Worm (Caenorhabditis elegans) whole organism, L1 larva: Measurements from ENCODE around the gene lys-6.

Source experiments
- C34B4.2 ChIP-seq: sonication (generic microtip); optimal IDR thresholded peaks from 2 replicates; lab custom pipeline; 2017; ENCODE audit warnings: mild to moderate bottlenecking, missing genetic modification characterization, missing compliant biosample characterization
- aly-2 ChIP-seq: fragments of 150-350 bp; optimal IDR thresholded peaks from 2 replicates; lab custom pipeline; 2014; ENCODE audit warnings: missing biosample characterization, missing genetic modification characterization
- ama-1 ChIP-seq: fragments of 150-350 bp; optimal IDR thresholded peaks from 2 replicates; lab custom pipeline; 2014
- blmp-1 ChIP-seq: fragments of 150-350 bp; optimal IDR thresholded peaks from 2 replicates; lab custom pipeline; 2014; ENCODE audit warnings: missing biosample characterization, missing genetic modification characterization
- ceh-63 ChIP-seq: fragments of 200-800 bp; sonication (Bioruptor generic); optimal IDR thresholded peaks from 2 replicates; lab custom pipeline; 2018; ENCODE audit warnings: mild to moderate bottlenecking, missing genetic modification characterization, missing compliant biosample characterization
- ceh-8 ChIP-seq: fragments of 200-800 bp; sonication (Bioruptor generic); optimal IDR thresholded peaks from 2 replicates; lab custom pipeline; 2018; ENCODE audit warnings: mild to moderate bottlenecking, missing genetic modification characterization, moderate library complexity, missing compliant biosample characterization
- ceh-82 ChIP-seq, 3 experiments: fragments of 150-350 bp in 1 of 3; sonication (generic microtip) in 2 of 3; optimal IDR thresholded peaks; 2 replicates each; lab custom pipeline; 2014 to 2017; ENCODE audit warnings: missing biosample characterization in 3 of 3, missing genetic modification characterization in 3 of 3
- ceh-88 ChIP-seq: fragments of 200-800 bp; sonication (Bioruptor generic); IDR thresholded peaks from 2 replicates; pipeline ENCODE4 v1.3.6; 2022; ENCODE audit warnings: missing genetic modification characterization, missing compliant biosample characterization
- ceh-90 ChIP-seq: sonication (generic microtip); optimal IDR thresholded peaks from 2 replicates; lab custom pipeline; 2016; ENCODE audit warnings: missing genetic modification characterization, missing compliant biosample characterization
- ces-1 ChIP-seq: fragments of 150-350 bp; optimal IDR thresholded peaks from 2 replicates; lab custom pipeline; 2014; ENCODE audit warnings: missing biosample characterization, missing genetic modification reagents, missing genetic modification characterization
- dsc-1 ChIP-seq: sonication (generic microtip); optimal IDR thresholded peaks from 2 replicates; lab custom pipeline; 2016; ENCODE audit warnings: mild to moderate bottlenecking, missing genetic modification characterization, missing compliant biosample characterization
- efl-1 ChIP-seq, 4 experiments: fragments of 150-350 bp; optimal IDR thresholded peaks in 3 of 4; peaks in 1 of 4; 1 replicate in 1 of 4; 2 replicates in 3 of 4; lab custom pipeline; 2014; ENCODE audit warnings: missing biosample characterization in 2 of 4, missing genetic modification characterization in 2 of 4, missing genetic modification reagents in 2 of 4
- egl-13 ChIP-seq: sonication (generic microtip); optimal IDR thresholded peaks from 2 replicates; lab custom pipeline; 2016; ENCODE audit warnings: missing genotype, missing genetic modification reagents, missing genetic modification characterization, missing compliant biosample characterization
- ets-5 ChIP-seq: fragments of 200-800 bp; sonication (Bioruptor generic); IDR thresholded peaks from 2 replicates; pipeline ENCODE4 v1.3.6; 2022; ENCODE audit warnings: missing genetic modification characterization, missing compliant biosample characterization
- fkh-8 ChIP-seq: sonication (generic microtip); optimal IDR thresholded peaks from 2 replicates; lab custom pipeline; 2016; ENCODE audit warnings: mild to moderate bottlenecking, missing genetic modification characterization, missing compliant biosample characterization
- fos-1 ChIP-seq: fragments of 150-350 bp; optimal IDR thresholded peaks from 2 replicates; lab custom pipeline; 2014; ENCODE audit warnings: missing biosample characterization, missing genetic modification characterization
- grh-1 ChIP-seq: fragments of 200-800 bp; sonication (Bioruptor generic); IDR thresholded peaks from 2 replicates; pipeline ENCODE4 v1.3.6; 2022; ENCODE audit warnings: missing genetic modification reagents, missing genetic modification characterization, missing compliant biosample characterization
- hlh-4 ChIP-seq: sonication (generic microtip); optimal IDR thresholded peaks from 2 replicates; lab custom pipeline; 2016; ENCODE audit warnings: mild to moderate bottlenecking, missing genetic modification characterization, missing compliant biosample characterization
- hpl-2 ChIP-seq: fragments of 150-350 bp; optimal IDR thresholded peaks from 2 replicates; lab custom pipeline; 2014; ENCODE audit warnings: missing biosample characterization, missing genetic modification reagents, missing genetic modification characterization
- irx-1 ChIP-seq: sonication (generic microtip); optimal IDR thresholded peaks from 2 replicates; lab custom pipeline; 2016; ENCODE audit warnings: missing genetic modification characterization, missing compliant biosample characterization
- isw-1 ChIP-seq: fragments of 200-800 bp; sonication (Bioruptor generic); IDR thresholded peaks from 2 replicates; pipeline ENCODE4 v1.3.6; 2022; ENCODE audit warnings: missing genetic modification characterization, missing compliant biosample characterization
- jun-1 ChIP-seq: fragments of 150-350 bp; optimal IDR thresholded peaks from 2 replicates; lab custom pipeline; 2014; ENCODE audit warnings: missing biosample characterization, missing genetic modification reagents, missing genetic modification characterization
- lin-13 ChIP-seq: fragments of 150-350 bp; optimal IDR thresholded peaks from 2 replicates; lab custom pipeline; 2014; ENCODE audit warnings: missing biosample characterization, missing genetic modification reagents, missing genetic modification characterization
- lin-14 ChIP-seq: fragments of 200-800 bp; sonication (Bioruptor generic); optimal IDR thresholded peaks from 2 replicates; lab custom pipeline; 2018; ENCODE audit warnings: mild to moderate bottlenecking, missing genetic modification characterization, moderate library complexity, missing compliant biosample characterization
- lin-35 ChIP-seq, 2 experiments: fragments of 150-350 bp; optimal IDR thresholded peaks; 2 replicates each; lab custom pipeline; 2014; ENCODE audit warnings: missing biosample characterization in 2 of 2, missing genetic modification characterization in 2 of 2, missing genetic modification reagents in 2 of 2
- lin-39 ChIP-seq: fragments of 150-350 bp; optimal IDR thresholded peaks from 2 replicates; lab custom pipeline; 2014; ENCODE audit warnings: missing biosample characterization, missing genetic modification reagents, missing genetic modification characterization
- lsy-2 ChIP-seq, 2 experiments: fragments of 150-350 bp; optimal IDR thresholded peaks; 2 replicates each; lab custom pipeline; 2014; ENCODE audit warnings: missing biosample characterization in 2 of 2, missing genetic modification characterization in 2 of 2
- nhr-11 ChIP-seq: fragments of 150-350 bp; optimal IDR thresholded peaks from 2 replicates; lab custom pipeline; 2014; ENCODE audit warnings: missing biosample characterization, missing genetic modification characterization
- nhr-12 ChIP-seq: sonication (generic microtip); optimal IDR thresholded peaks from 2 replicates; lab custom pipeline; 2017; ENCODE audit warnings: missing biosample characterization, missing genetic modification characterization
- nhr-47 ChIP-seq: sonication (generic microtip); optimal IDR thresholded peaks from 2 replicates; lab custom pipeline; 2016; ENCODE audit warnings: mild to moderate bottlenecking, missing genetic modification characterization, moderate library complexity, missing compliant biosample characterization
- nhr-71 ChIP-seq: sonication (generic microtip); optimal IDR thresholded peaks from 2 replicates; lab custom pipeline; 2016; ENCODE audit warnings: mild to moderate bottlenecking, missing genetic modification characterization, moderate library complexity, missing compliant biosample characterization
- nhr-84 ChIP-seq: sonication (generic microtip); optimal IDR thresholded peaks from 2 replicates; lab custom pipeline; 2017; ENCODE audit warnings: missing biosample characterization, missing genetic modification characterization
- pag-3 ChIP-seq: sonication (generic microtip); optimal IDR thresholded peaks from 2 replicates; lab custom pipeline; 2017; ENCODE audit warnings: missing genetic modification characterization, mild to moderate bottlenecking, missing compliant biosample characterization, antibody characterized with exemption, borderline replicate concordance; ENCODE audit not compliant: insufficient read depth
- pqm-1 ChIP-seq: sonication (generic microtip); optimal IDR thresholded peaks from 3 replicates; lab custom pipeline; 2017; ENCODE audit warnings: missing biosample characterization, missing genetic modification characterization
- rnt-1 ChIP-seq: sonication (generic microtip); optimal IDR thresholded peaks from 2 replicates; lab custom pipeline; 2016; ENCODE audit warnings: mild to moderate bottlenecking, missing genetic modification characterization, moderate library complexity, missing compliant biosample characterization
- skn-1 ChIP-seq: fragments of 150-350 bp; optimal IDR thresholded peaks from 2 replicates; lab custom pipeline; 2014; ENCODE audit warnings: missing biosample characterization, missing genetic modification characterization
- snpc-4 ChIP-seq: fragments of 150-350 bp; optimal IDR thresholded peaks from 2 replicates; lab custom pipeline; 2014; ENCODE audit warnings: missing biosample characterization, missing genetic modification characterization
- snu-23 ChIP-seq: sonication (generic microtip); optimal IDR thresholded peaks from 2 replicates; lab custom pipeline; 2016; ENCODE audit warnings: missing genetic modification characterization, missing compliant biosample characterization
- sox-4 ChIP-seq: sonication (generic microtip); optimal IDR thresholded peaks from 2 replicates; lab custom pipeline; 2016; ENCODE audit warnings: missing genetic modification characterization, missing compliant biosample characterization
- sptf-1 ChIP-seq: fragments of 150-350 bp; optimal IDR thresholded peaks from 2 replicates; lab custom pipeline; 2014; ENCODE audit warnings: missing biosample characterization, missing genetic modification characterization
- tlp-1 ChIP-seq: fragments of 150-350 bp; optimal IDR thresholded peaks from 2 replicates; lab custom pipeline; 2014; ENCODE audit warnings: missing biosample characterization, missing genetic modification characterization
- unc-130 ChIP-seq: fragments of 150-350 bp; optimal IDR thresholded peaks from 2 replicates; lab custom pipeline; 2017; ENCODE audit warnings: missing biosample characterization, missing genetic modification characterization, inconsistent platforms
- unc-30 ChIP-seq: sonication (generic microtip); optimal IDR thresholded peaks from 2 replicates; lab custom pipeline; 2017; ENCODE audit warnings: missing biosample characterization, missing genetic modification characterization
- unc-62 ChIP-seq: fragments of 150-350 bp; optimal IDR thresholded peaks from 2 replicates; lab custom pipeline; 2014; ENCODE audit warnings: missing biosample characterization, missing genetic modification reagents, missing genetic modification characterization
- unc-86 ChIP-seq: sonication (generic microtip); optimal IDR thresholded peaks from 2 replicates; lab custom pipeline; 2016; ENCODE audit warnings: missing genetic modification characterization, missing compliant biosample characterization
- unc-98 ChIP-seq: fragments of 200-800 bp; sonication (Bioruptor generic); IDR thresholded peaks from 2 replicates; pipeline ENCODE4 v1.3.6; 2022; ENCODE audit warnings: missing genetic modification characterization, missing compliant biosample characterization
- vab-15 ChIP-seq: sonication (generic microtip); optimal IDR thresholded peaks from 2 replicates; lab custom pipeline; 2017; ENCODE audit warnings: missing genotype, mild to moderate bottlenecking, missing genetic modification characterization, missing compliant biosample characterization
- ztf-11 ChIP-seq, 2 experiments: sonication (generic microtip); optimal IDR thresholded peaks; 2 replicates each; lab custom pipeline; 2016 to 2017; ENCODE audit warnings: missing genetic modification characterization in 2 of 2, missing biosample characterization in 1 of 2, missing compliant biosample characterization in 1 of 2
- ztf-4 ChIP-seq: fragments of 150-350 bp; optimal IDR thresholded peaks from 2 replicates; lab custom pipeline; 2014; ENCODE audit warnings: missing biosample characterization, missing genetic modification characterization

The lys-6 gene

ce11 chrIV:11599717-11600116 lies 28.0 kb downstream of the lys-6 start:
- peak; percentile 3 for TF ChIP-seq rnt-1
- TF ChIP-seq pag-3 (tag; lab: Kevin White, UChicago) = no peak
- no peak for TF ChIP-seq hlh-4 (tag; lab: Kevin White, UChicago)
- peak; percentile 27 for TF ChIP-seq blmp-1 (tag; lab: Kevin White, UChicago)

ce11 chrIV:11597079-11597478 lies 30.7 kb downstream of the lys-6 start:
- TF ChIP-seq lin-13 (GFP tag; lab: Kevin White, UChicago) = no peak
- no peak for TF ChIP-seq ztf-11 (tag; optimal IDR thresholded peaks at IDR 0.05; lab: Kevin White, UChicago)

ce11 chrIV:11594191-11594673 lies 33.5 kb downstream of the lys-6 start, which contains the start of gene mig-38:
Gene mig-38 (plus strand): TSS chrIV:11594244.
- TF ChIP-seq blmp-1 (tag; lab: Kevin White, UChicago) (peak; percentile 32), ceh-63 (GFP tag; lab: Kevin White, UChicago) (no peak), ets-5 (no peak), lin-14 (GFP tag; lab: Kevin White, UChicago) (peak; percentile 75), fkh-8 (peak; percentile 62), unc-98 (GFP tag; lab: Robert Waterston, UW) (no peak), sptf-1 (tag; lab: Kevin White, UChicago) (no peak), efl-1 (optimal IDR thresholded peaks at IDR 0.05; lab: Kevin White, UChicago) (peak in 1 of 2 experiments; percentile 24), efl-1 (GFP tag; optimal IDR thresholded peaks at IDR 0.05 in 1 of 2; lab: Kevin White, UChicago) (no peak), nhr-71 (tag; lab: Kevin White, UChicago) (peak; percentile 70), snu-23 (GFP tag; lab: Kevin White, UChicago) (peak; percentile 51), lin-39 (tag; lab: Kevin White, UChicago) (no peak), snpc-4 (no peak), ceh-8 (GFP tag; lab: Kevin White, UChicago) (no peak), skn-1 (tag; lab: Kevin White, UChicago) (peak; percentile 13), C34B4.2 (tag; lab: Kevin White, UChicago) (no peak), pqm-1 (no peak), unc-86 (tag; lab: Kevin White, UChicago) (peak; percentile 44), grh-1 (GFP tag; lab: Robert Waterston, UW) (no peak), ces-1 (no peak), ztf-4 (no peak), egl-13 (tag; lab: Kevin White, UChicago) (peak; percentile 63), ceh-82 (tag; optimal IDR thresholded peaks at IDR 0.05; lab: Kevin White, UChicago) (peak; percentile 8 to 63 (median 33)), unc-130 (no peak), tlp-1 (tag; lab: Kevin White, UChicago) (no peak), unc-30 (tag; lab: Kevin White, UChicago) (no peak), lin-35 (GFP tag; optimal IDR thresholded peaks at IDR 0.05; lab: Kevin White, UChicago) (peak; percentile 37 to 46), nhr-11 (no peak), irx-1 (no peak), unc-62 (GFP tag; lab: Kevin White, UChicago) (no peak), ceh-90 (no peak), ama-1 (lab: Kevin White, UChicago) (peak; percentile 93), rnt-1 (peak; percentile 39), aly-2 (tag; lab: Kevin White, UChicago) (peak; percentile 19), nhr-47 (tag; lab: Kevin White, UChicago) (peak; percentile 72), vab-15 (tag; lab: Kevin White, UChicago) (no peak), fos-1 (tag; lab: Kevin White, UChicago) (no peak), nhr-12 (tag; lab: Kevin White, UChicago) (no peak), jun-1 (tag; lab: Kevin White, UChicago) (no peak), lin-13 (GFP tag; lab: Kevin White, UChicago) (no peak), sox-4 (tag; lab: Kevin White, UChicago) (peak; percentile 2), dsc-1 (tag; lab: Kevin White, UChicago) (peak; percentile 29), isw-1 (GFP tag; lab: Robert Waterston, UW) (0 out of 2 replicates have a peak, but pooled peaks have one; percentile 1), ceh-88 (GFP tag; lab: Robert Waterston, UW) (no peak), hpl-2 (GFP tag; lab: Kevin White, UChicago) (no peak), nhr-84 (tag; lab: Kevin White, UChicago) (no peak), lsy-2 (tag; optimal IDR thresholded peaks at IDR 0.05; lab: Kevin White, UChicago) (peak; percentile 34 to 42), pag-3 (tag; lab: Kevin White, UChicago) (no peak)
